Worm (Caenorhabditis elegans) whole organism, midembryonic: ENCODE results near the gene T02E9.6.

Source experiments
- T22C8.4 ChIP-seq: fragments of 200-800 bp; sonication (Bioruptor generic); IDR thresholded peaks from 2 replicates; pipeline ENCODE4 v1.3.6; 2022; ENCODE audit warnings: missing genetic modification characterization, missing compliant biosample characterization
- cog-1 ChIP-seq: sonication (generic microtip); optimal IDR thresholded peaks from 2 replicates; lab custom pipeline; 2016; ENCODE audit warnings: missing genetic modification characterization, missing compliant biosample characterization
- klf-2 ChIP-seq: fragments of 200-800 bp; sonication (Bioruptor generic); conservative IDR thresholded peaks from 2 replicates; pipeline ENCODE4 v1.3.6; 2022; ENCODE audit warnings: missing genetic modification reagents, missing genetic modification characterization, missing compliant biosample characterization
- ref-1 ChIP-seq: fragments of 200-800 bp; sonication (Bioruptor generic); conservative IDR thresholded peaks from 2 replicates; pipeline ENCODE4 v1.3.6; 2022; ENCODE audit warnings: missing genetic modification reagents, missing genetic modification characterization, missing compliant biosample characterization
- tab-1 ChIP-seq: fragments of 200-800 bp; sonication (Bioruptor generic); IDR thresholded peaks from 2 replicates; pipeline ENCODE4 v1.3.6; 2022; ENCODE audit warnings: missing genetic modification characterization, missing compliant biosample characterization
- ztf-23 ChIP-seq: fragments of 200-800 bp; sonication (Bioruptor generic); IDR thresholded peaks from 2 replicates; pipeline ENCODE4 v1.3.6; 2022; ENCODE audit warnings: missing genetic modification reagents, missing genetic modification characterization, missing compliant biosample characterization
- ztf-29 ChIP-seq: fragments of 200-800 bp; sonication (Bioruptor generic); IDR thresholded peaks from 2 replicates; pipeline ENCODE4 v1.3.6; 2022; ENCODE audit warnings: missing genetic modification reagents, missing genetic modification characterization, missing compliant biosample characterization

DNA sequence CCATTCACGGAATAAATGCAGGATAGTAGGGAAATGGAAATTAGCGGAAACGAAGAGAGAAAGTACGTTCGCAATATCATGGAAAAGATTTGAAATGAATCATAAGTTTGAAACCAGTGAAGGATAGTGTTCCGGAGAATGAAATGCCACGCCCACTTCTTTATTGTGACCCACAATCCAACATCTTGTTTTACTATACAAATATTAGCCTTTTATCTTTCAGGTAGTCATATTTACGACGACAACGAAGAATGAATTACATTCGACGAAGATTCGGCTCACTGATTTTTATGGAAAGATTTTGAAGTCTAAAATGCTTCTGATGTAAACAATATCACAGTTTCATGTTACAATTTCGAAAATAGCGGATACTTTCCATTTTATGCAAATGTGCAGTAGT is 17.3 kb downstream of the T02E9.6 start, which contains the start of gene cutl-18:
- no peak for TF ChIP-seq ztf-29 (GFP tag; lab: Robert Waterston, UW)
- no peak for TF ChIP-seq ref-1 (GFP tag; lab: Robert Waterston, UW)
- no peak for TF ChIP-seq ztf-23 (GFP tag; lab: Robert Waterston, UW)
- no peak for TF ChIP-seq klf-2
- TF ChIP-seq tab-1: no peak
- TF ChIP-seq T22C8.4 (GFP tag; lab: Robert Waterston, UW): no peak
- TF ChIP-seq cog-1 (tag; lab: Kevin White, UChicago): no peak
